Worm (Caenorhabditis elegans) whole organism, early embryonic: ENCODE results near the gene tbx-38.
A peak's percentile ranks its signal among the peaks of the same experiment; 100 is the strongest.
"Not testable (repeated sequence)": the region's sequence is repeated elsewhere in the genome, so short reads cannot be mapped to it uniquely, and the experiment has no call there.

Experiments used
- B0310.2 ChIP-seq: sonication (generic microtip); optimal IDR thresholded peaks from 2 replicates; lab custom pipeline; 2016; ENCODE audit warnings: mild to moderate bottlenecking, missing genetic modification characterization, missing compliant biosample characterization
- F13C5.2 ChIP-seq: sonication (generic microtip); optimal IDR thresholded peaks from 2 replicates; lab custom pipeline; 2017; ENCODE audit warnings: mild to moderate bottlenecking, missing genetic modification characterization, inconsistent platforms, missing compliant biosample characterization
- aly-1 ChIP-seq: sonication (generic microtip); optimal IDR thresholded peaks from 2 replicates; lab custom pipeline; 2016; ENCODE audit warnings: missing genetic modification characterization, missing compliant biosample characterization
- ama-1 ChIP-seq: fragments of 150-350 bp; optimal IDR thresholded peaks from 2 replicates; lab custom pipeline; 2014
- ceh-13 ChIP-seq: fragments of 200-800 bp; sonication (Bioruptor generic); optimal IDR thresholded peaks from 2 replicates; lab custom pipeline; 2018; ENCODE audit warnings: mild to moderate bottlenecking, missing genetic modification characterization, missing compliant biosample characterization
- ceh-36 ChIP-seq: sonication (generic microtip); optimal IDR thresholded peaks from 2 replicates; lab custom pipeline; 2016; ENCODE audit warnings: missing genetic modification characterization, inconsistent platforms, missing compliant biosample characterization
- ets-7 ChIP-seq: sonication (generic microtip); optimal IDR thresholded peaks from 2 replicates; lab custom pipeline; 2016; ENCODE audit warnings: missing genotype, missing genetic modification characterization, missing compliant biosample characterization
- flt-1 ChIP-seq: fragments of 200-800 bp; sonication (Bioruptor generic); IDR thresholded peaks from 2 replicates; pipeline ENCODE4 v1.3.6; 2022; ENCODE audit warnings: missing genetic modification characterization, missing compliant biosample characterization
- hmbx-1 ChIP-seq: sonication (generic microtip); optimal IDR thresholded peaks from 2 replicates; lab custom pipeline; 2016; ENCODE audit warnings: mild to moderate bottlenecking, missing genetic modification characterization, missing compliant biosample characterization
- hmg-4 ChIP-seq: fragments of 200-800 bp; sonication (Bioruptor generic); optimal IDR thresholded peaks from 2 replicates; lab custom pipeline; 2018; ENCODE audit warnings: mild to moderate bottlenecking, missing genetic modification characterization, missing compliant biosample characterization
- hnd-1 ChIP-seq: sonication (generic microtip); optimal IDR thresholded peaks from 2 replicates; lab custom pipeline; 2016; ENCODE audit warnings: missing genetic modification characterization, missing compliant biosample characterization
- pes-1 ChIP-seq: fragments of 200-800 bp; sonication (Bioruptor generic); IDR thresholded peaks from 2 replicates; pipeline ENCODE4 v1.3.6; 2022; ENCODE audit warnings: missing genetic modification reagents, missing genetic modification characterization, missing compliant biosample characterization
- scrt-1 ChIP-seq: fragments of 200-800 bp; sonication (Bioruptor generic); IDR thresholded peaks from 2 replicates; pipeline ENCODE4 v1.3.6; 2022; ENCODE audit warnings: missing genetic modification characterization, missing compliant biosample characterization
- sea-1 ChIP-seq: fragments of 200-800 bp; sonication (Bioruptor generic); conservative IDR thresholded peaks from 2 replicates; pipeline ENCODE4 v1.3.6; 2022; ENCODE audit warnings: missing genetic modification characterization, missing compliant biosample characterization
- tbx-11 ChIP-seq: fragments of 200-800 bp; sonication (Bioruptor generic); IDR thresholded peaks from 2 replicates; pipeline ENCODE4 v1.3.6; 2022; ENCODE audit warnings: missing genetic modification characterization, missing compliant biosample characterization
- tbx-37 ChIP-seq: fragments of 200-800 bp; sonication (Bioruptor generic); conservative IDR thresholded peaks from 2 replicates; pipeline ENCODE4 v1.3.6; 2022; ENCODE audit warnings: missing genetic modification reagents, missing genetic modification characterization, missing compliant biosample characterization
- tra-4 ChIP-seq: sonication (generic microtip); optimal IDR thresholded peaks from 2 replicates; lab custom pipeline; 2017; ENCODE audit warnings: missing genetic modification characterization, missing compliant biosample characterization

tbx-38 gene

ce11 chrIII:11795448-11795847 is 9.6 kb upstream of the tbx-38 start, which contains the start of gene twk-39:
Gene twk-39, plus strand, starts transcription at chrIII:11795748.
- TF ChIP-seq B0310.2 (tag; lab: Kevin White, UChicago) (no peak), ceh-13 (GFP tag; lab: Kevin White, UChicago) (no peak), tbx-11 (no peak), pes-1 (GFP tag; lab: Robert Waterston, UW) (no peak), F13C5.2 (no peak), hmbx-1 (tag; lab: Kevin White, UChicago) (no peak), hnd-1 (tag; lab: Kevin White, UChicago) (no peak), ets-7 (tag; lab: Kevin White, UChicago) (no peak), ceh-36 (tag; lab: Kevin White, UChicago) (no peak), hmg-4 (GFP tag; lab: Kevin White, UChicago) (no peak), sea-1 (GFP tag; lab: Robert Waterston, UW) (no peak), scrt-1 (GFP tag; lab: Robert Waterston, UW) (no peak), aly-1 (tag; lab: Kevin White, UChicago) (no peak)

- TF ChIP-seq tra-4 (no peak), scrt-1 (GFP tag; lab: Robert Waterston, UW) (no peak), F13C5.2 (no peak), ceh-36 (tag; lab: Kevin White, UChicago) (no peak), B0310.2 (tag; lab: Kevin White, UChicago) (no peak), tbx-11 (no peak), sea-1 (GFP tag; lab: Robert Waterston, UW) (no peak)
Observed at ce11 chrIII:11794389-11794788, 8.5 kb upstream of the tbx-38 start.

DNA sequence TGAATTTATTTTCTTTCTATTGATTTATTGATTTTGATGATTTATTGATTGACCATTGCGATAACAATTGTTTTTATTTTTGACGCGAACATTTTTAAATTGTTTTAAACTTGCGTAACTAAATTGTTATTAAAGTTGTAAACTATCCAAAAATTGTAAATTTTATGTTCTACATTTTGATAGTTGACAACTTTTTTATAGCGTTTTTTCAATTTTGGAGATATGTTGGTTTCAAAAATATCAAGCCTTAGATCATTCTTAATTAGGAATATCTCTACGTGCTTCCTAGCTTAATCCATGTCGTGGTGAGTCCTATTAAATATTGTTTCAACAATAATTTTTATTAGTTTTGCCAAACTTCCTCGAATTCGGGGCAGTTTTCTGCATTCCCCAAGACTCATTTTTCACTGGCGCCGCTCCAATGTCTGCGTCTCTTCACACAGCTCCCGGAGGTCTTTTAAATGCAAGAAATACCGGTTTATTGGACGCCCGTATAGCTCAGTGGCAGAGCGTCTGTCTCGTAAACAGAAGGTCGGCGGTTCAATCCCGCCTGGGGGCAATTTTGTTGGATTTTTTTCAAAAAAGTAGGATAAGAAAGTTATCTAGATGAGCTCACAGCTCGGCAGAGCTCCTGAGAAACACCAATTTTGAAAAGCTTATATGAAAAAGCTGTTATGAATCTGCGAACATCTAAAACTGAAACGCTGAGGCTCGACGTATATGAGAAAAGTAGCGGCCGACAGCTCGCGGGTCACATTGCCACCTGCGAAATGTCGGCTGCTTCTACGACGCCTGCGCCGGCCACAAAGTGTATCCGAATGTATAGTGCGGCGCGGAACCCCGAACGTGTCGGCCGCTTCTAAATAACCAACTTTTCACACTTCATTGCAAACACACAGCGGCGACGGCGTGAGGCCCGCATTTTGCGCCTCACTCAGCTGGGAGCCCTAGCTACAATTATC is 6.7 kb upstream of the tbx-38 start, which contains the start of gene C24H11.2:
TSS of gene C24H11.2 (minus strand) at position 51 of the 962 bp plus-strand sequence.
- peak; percentile 11; the same call in 1 of the 2 replicates for TF ChIP-seq flt-1 (GFP tag; lab: Robert Waterston, UW)
- TF ChIP-seq sea-1 (GFP tag; lab: Robert Waterston, UW): 0 out of 2 replicates have a peak, but pooled peaks have one; percentile 60
- TF ChIP-seq F13C5.2: peak; percentile 17
- peak; percentile 37; the same call in 1 of the 2 replicates for TF ChIP-seq tbx-37 (GFP tag; lab: Robert Waterston, UW)
- TF ChIP-seq scrt-1 (GFP tag; lab: Robert Waterston, UW): peak; percentile 46; the same call in 1 of the 2 replicates
- peak; percentile 31 for TF ChIP-seq ceh-36 (tag; lab: Kevin White, UChicago)
- peak; percentile 79 for TF ChIP-seq pes-1 (GFP tag; lab: Robert Waterston, UW)
- peak; percentile 14 for TF ChIP-seq hnd-1 (tag; lab: Kevin White, UChicago)

DNA sequence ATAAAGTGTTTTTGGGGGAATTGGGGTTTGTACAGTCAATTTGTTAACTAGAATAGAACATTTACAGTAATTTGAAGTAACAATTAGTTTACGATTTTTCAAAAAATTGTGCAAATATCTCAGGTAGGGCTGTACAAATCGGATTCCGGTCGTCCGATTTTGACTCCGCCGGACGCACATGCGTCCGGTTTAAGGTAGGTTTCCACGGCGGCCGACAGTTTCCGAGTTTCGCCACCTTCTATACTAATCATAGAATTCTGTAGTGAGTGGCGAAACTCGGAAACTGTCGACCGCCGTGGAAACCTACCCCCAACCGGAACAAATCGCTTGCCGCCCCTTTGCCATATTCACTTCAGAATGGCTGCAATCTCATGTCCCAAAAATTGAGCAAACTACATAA is 3.6 kb upstream of the tbx-38 start:
- TF ChIP-seq ceh-13 (GFP tag; lab: Kevin White, UChicago) (no peak), aly-1 (tag; lab: Kevin White, UChicago) (no peak), scrt-1 (GFP tag; lab: Robert Waterston, UW) (no peak), hnd-1 (tag; lab: Kevin White, UChicago) (no peak), B0310.2 (tag; lab: Kevin White, UChicago) (no peak), tbx-37 (GFP tag; lab: Robert Waterston, UW) (no peak), hmbx-1 (tag; lab: Kevin White, UChicago) (no peak), pes-1 (GFP tag; lab: Robert Waterston, UW) (no peak), tra-4 (no peak)

- not testable (repeated sequence) for TF ChIP-seq scrt-1 (GFP tag; lab: Robert Waterston, UW); pes-1 (GFP tag; lab: Robert Waterston, UW); ceh-36 (tag; lab: Kevin White, UChicago)
Observed at ce11 chrIII:11787376-11787775, 1.5 kb upstream of the tbx-38 start, which contains the start of gene C24H11.1. Gene C24H11.1, plus strand, starts transcription at chrIII:11787676.

ce11 chrIII:11781800-11782199 is 4.1 kb downstream of the tbx-38 start, which contains the start of gene srd-74:
Gene srd-74, plus strand, starts transcription at chrIII:11782100.
- TF ChIP-seq hmg-4 (GFP tag; lab: Kevin White, UChicago) (no peak), ama-1 (lab: Kevin White, UChicago) (no peak), B0310.2 (tag; lab: Kevin White, UChicago) (no peak), tra-4 (no peak), tbx-11 (no peak), hmbx-1 (tag; lab: Kevin White, UChicago) (no peak), ets-7 (tag; lab: Kevin White, UChicago) (no peak), scrt-1 (GFP tag; lab: Robert Waterston, UW) (no peak), sea-1 (GFP tag; lab: Robert Waterston, UW) (no peak), ceh-36 (tag; lab: Kevin White, UChicago) (no peak), tbx-37 (GFP tag; lab: Robert Waterston, UW) (no peak), ceh-13 (GFP tag; lab: Kevin White, UChicago) (no peak), pes-1 (GFP tag; lab: Robert Waterston, UW) (no peak), flt-1 (GFP tag; lab: Robert Waterston, UW) (no peak), aly-1 (tag; lab: Kevin White, UChicago) (no peak), F13C5.2 (no peak), hnd-1 (tag; lab: Kevin White, UChicago) (no peak)

DNA sequence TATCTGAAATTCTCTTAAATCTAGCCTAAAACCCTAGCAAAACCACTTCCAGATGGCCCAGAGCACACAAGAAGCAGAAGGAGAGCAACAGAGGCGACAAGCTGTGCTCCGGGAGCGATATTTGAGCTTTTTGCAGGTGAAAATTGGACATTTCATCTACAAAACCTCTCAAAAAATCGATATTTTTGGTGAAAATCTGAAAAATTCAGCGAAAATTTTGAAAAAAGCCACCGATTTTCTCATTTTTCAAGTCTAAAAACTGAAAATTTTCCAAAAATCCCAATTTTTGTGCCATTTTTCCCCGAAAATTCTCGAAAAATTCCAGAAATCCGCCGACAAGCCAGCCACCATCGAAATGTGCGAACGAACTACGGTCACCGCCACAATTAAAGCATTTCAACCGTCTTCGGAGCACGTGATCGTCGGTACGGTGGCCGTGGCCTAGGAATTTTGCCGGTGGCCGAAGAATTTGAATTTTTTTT is 5.6 kb downstream of the tbx-38 start, which contains the start of gene C24H11.5:
TSS of gene C24H11.5 (plus strand) at position 51 of the 482 bp plus-strand sequence.
- TF ChIP-seq hmg-4 (GFP tag; lab: Kevin White, UChicago): no peak
- no peak for TF ChIP-seq F13C5.2
- no peak for TF ChIP-seq hnd-1 (tag; lab: Kevin White, UChicago)
- TF ChIP-seq tbx-37 (GFP tag; lab: Robert Waterston, UW): no peak
- no peak for TF ChIP-seq hmbx-1 (tag; lab: Kevin White, UChicago)
- no peak for TF ChIP-seq tbx-11
- TF ChIP-seq aly-1 (tag; lab: Kevin White, UChicago): no peak
- no peak for TF ChIP-seq flt-1 (GFP tag; lab: Robert Waterston, UW)
- no peak for TF ChIP-seq tra-4
- no peak for TF ChIP-seq ceh-13 (GFP tag; lab: Kevin White, UChicago)
